Worm (Caenorhabditis elegans): ENCODE results near the gene dsh-1.

- no peak for TF ChIP-seq tbx-37 (GFP tag; conservative IDR thresholded peaks at IDR 0.05)
- no peak for TF ChIP-seq ceh-13 (GFP tag; optimal IDR thresholded peaks at IDR 0.05)
- TF ChIP-seq tbx-11 (GFP tag; IDR thresholded peaks at IDR 0.05): no peak
- no peak for TF ChIP-seq ets-7 (tag; optimal IDR thresholded peaks at IDR 0.05)
- no peak for TF ChIP-seq hmg-4 (GFP tag; optimal IDR thresholded peaks at IDR 0.05)
- TF ChIP-seq hnd-1 (tag; optimal IDR thresholded peaks at IDR 0.05): no peak
- no peak for TF ChIP-seq ama-1 (optimal IDR thresholded peaks at IDR 0.05)
- TF ChIP-seq scrt-1 (GFP tag; IDR thresholded peaks at IDR 0.05): no peak
- TF ChIP-seq sea-1 (GFP tag; conservative IDR thresholded peaks at IDR 0.05): no peak
- TF ChIP-seq ceh-36 (tag; optimal IDR thresholded peaks at IDR 0.05): no peak
- TF ChIP-seq flt-1 (GFP tag; IDR thresholded peaks at IDR 0.05): no peak
Observed at ce11 chrII:5264650-5265049, 39.5 kb upstream of the dsh-1 start.

Measured in whole organism, early embryonic.